Fruit fly (Drosophila melanogaster) whole organism, wandering third instar larva: Measurements from ENCODE around the gene Arpc3B.

Experiments used
- CG9705 ChIP-seq: fragments of 200-800 bp; sonication (Bioruptor generic); optimal IDR thresholded peaks from 2 replicates; lab custom pipeline; 2018; ENCODE audit warnings: missing biosample characterization, mild to moderate bottlenecking, missing genetic modification characterization
- CrebA ChIP-seq: fragments of 200-800 bp; sonication (Bioruptor generic); optimal IDR thresholded peaks from 2 replicates; lab custom pipeline; 2016; ENCODE audit warnings: missing biosample characterization, mild to moderate bottlenecking, missing genetic modification characterization, borderline replicate concordance
- GATAd ChIP-seq: sonication (Bioruptor generic); optimal IDR thresholded peaks from 2 replicates; lab custom pipeline; 2016; ENCODE audit warnings: missing biosample characterization, missing genetic modification characterization
- HLH106 ChIP-seq: fragments of 200-800 bp; optimal IDR thresholded peaks from 3 replicates; lab custom pipeline; 2019; ENCODE audit warnings: missing biosample characterization, mild to moderate bottlenecking, missing genetic modification characterization, moderate library complexity
- Hnf4 ChIP-seq: fragments of 200-800 bp; sonication (Bioruptor generic); optimal IDR thresholded peaks from 2 replicates; lab custom pipeline; 2016; ENCODE audit warnings: missing biosample characterization, mild to moderate bottlenecking, missing genetic modification characterization
- Hr83 ChIP-seq: fragments of 200-300 bp; sonication (Bioruptor generic); optimal IDR thresholded peaks from 2 replicates; lab custom pipeline; 2016; ENCODE audit warnings: missing biosample characterization, mild to moderate bottlenecking, missing genetic modification characterization, moderate library complexity; ENCODE audit not compliant: poor library complexity, severe bottlenecking
- Jra ChIP-seq: sonication (Bioruptor generic); optimal IDR thresholded peaks from 2 replicates; lab custom pipeline; 2016; ENCODE audit warnings: missing biosample characterization, missing genetic modification characterization
- Mio ChIP-seq: sonication (Bioruptor generic); optimal IDR thresholded peaks from 2 replicates; lab custom pipeline; 2016; ENCODE audit warnings: missing biosample characterization, missing genetic modification characterization
- N ChIP-seq: fragments of >200 bp; optimal IDR thresholded peaks from 2 replicates; lab custom pipeline; 2018; ENCODE audit warnings: missing biosample characterization, missing external identifiers, missing genetic modification characterization
- OdsH ChIP-seq: fragments of 200-800 bp; sonication (Bioruptor generic); optimal IDR thresholded peaks from 2 replicates; lab custom pipeline; 2016; ENCODE audit warnings: missing biosample characterization, mild to moderate bottlenecking, missing genetic modification characterization
- Rel ChIP-seq, 2 experiments: fragments of 200-800 bp; sonication (Bioruptor generic) in 1 of 2; optimal IDR thresholded peaks; 2 replicates in 1 of 2; 3 replicates in 1 of 2; lab custom pipeline; 2016 to 2019; ENCODE audit warnings: mild to moderate bottlenecking in 2 of 2, missing biosample characterization in 2 of 2, missing genetic modification characterization in 2 of 2, moderate library complexity in 1 of 2
- Sp1 ChIP-seq: fragments of 200-800 bp; sonication (Bioruptor generic); optimal IDR thresholded peaks from 3 replicates; lab custom pipeline; 2019; ENCODE audit warnings: missing biosample characterization, mild to moderate bottlenecking, missing genetic modification characterization, moderate library complexity
- Vsx2 ChIP-seq: fragments of 200-300, 225-300 bp; sonication (Bioruptor generic); optimal IDR thresholded peaks from 2 replicates; lab custom pipeline; 2018; ENCODE audit warnings: missing biosample characterization, missing genetic modification characterization; ENCODE audit not compliant: partially characterized antibody
- br ChIP-seq: fragments of 200-800 bp; sonication (Bioruptor generic); optimal IDR thresholded peaks from 2 replicates; lab custom pipeline; 2016; ENCODE audit warnings: missing biosample characterization, missing genetic modification characterization
- brk ChIP-seq: fragments of 200-800 bp; sonication (Bioruptor generic); optimal IDR thresholded peaks from 2 replicates; lab custom pipeline; 2016; ENCODE audit warnings: missing biosample characterization, mild to moderate bottlenecking, missing genetic modification characterization
- dl ChIP-seq, 2 experiments: fragments of 175-275, 200-275 bp in 1 of 2; fragments of 200-275 bp in 1 of 2; sonication (Bioruptor generic); optimal IDR thresholded peaks; lab custom pipeline; 2018; ENCODE audit warnings: mild to moderate bottlenecking in 2 of 2, missing biosample characterization in 2 of 2, missing genetic modification characterization in 2 of 2, moderate library complexity in 2 of 2; ENCODE audit not compliant: partially characterized antibody in 2 of 2, insufficient read depth in 1 of 2
- dmrt93B ChIP-seq: fragments of 200-800 bp; sonication (Bioruptor generic); optimal IDR thresholded peaks from 2 replicates; lab custom pipeline; 2018; ENCODE audit warnings: missing biosample characterization, mild to moderate bottlenecking, missing genetic modification characterization
- dsf ChIP-seq: sonication (Bioruptor generic); optimal IDR thresholded peaks from 2 replicates; lab custom pipeline; 2016; ENCODE audit warnings: missing biosample characterization, missing genetic modification characterization, borderline replicate concordance
- ey ChIP-seq: fragments of 200-800 bp; sonication (Bioruptor generic); optimal IDR thresholded peaks from 2 replicates; lab custom pipeline; 2016; ENCODE audit warnings: missing biosample characterization, missing genetic modification characterization
- foxo ChIP-seq, 2 experiments: fragments of 200-800 bp; sonication (Bioruptor generic); optimal IDR thresholded peaks; 2 replicates in 1 of 2; 3 replicates in 1 of 2; lab custom pipeline; 2016 to 2017; ENCODE audit warnings: missing biosample characterization in 2 of 2, missing genetic modification characterization in 2 of 2
- fru ChIP-seq: fragments of 200-800 bp; sonication (Bioruptor generic); optimal IDR thresholded peaks from 3 replicates; lab custom pipeline; 2016; ENCODE audit warnings: missing biosample characterization, mild to moderate bottlenecking, missing genetic modification characterization
- h ChIP-seq: fragments of 200-800 bp; sonication (Bioruptor generic); optimal IDR thresholded peaks from 3 replicates; lab custom pipeline; 2016; ENCODE audit warnings: missing biosample characterization, mild to moderate bottlenecking, missing genetic modification characterization
- jim ChIP-seq: fragments of 175-275, 200-325 bp; sonication (Bioruptor generic); optimal IDR thresholded peaks from 2 replicates; lab custom pipeline; 2016; ENCODE audit warnings: missing biosample characterization, mild to moderate bottlenecking, missing genetic modification characterization
- lola ChIP-seq: fragments of >200 bp; optimal IDR thresholded peaks from 2 replicates; lab custom pipeline; 2017; ENCODE audit warnings: missing biosample characterization, missing genetic modification characterization
- pan ChIP-seq: fragments of >200 bp; optimal IDR thresholded peaks from 2 replicates; lab custom pipeline; 2017
- psq ChIP-seq: fragments of 200-800 bp; sonication (Bioruptor generic); optimal IDR thresholded peaks from 3 replicates; lab custom pipeline; 2017; ENCODE audit warnings: missing biosample characterization, mild to moderate bottlenecking, missing genetic modification characterization, moderate library complexity
- rgr ChIP-seq: fragments of 200-800 bp; sonication (Bioruptor generic); optimal IDR thresholded peaks from 3 replicates; lab custom pipeline; 2016; ENCODE audit warnings: missing biosample characterization, mild to moderate bottlenecking, missing genetic modification characterization
- sage ChIP-seq: fragments of 200-800 bp; sonication (Bioruptor generic); optimal IDR thresholded peaks from 2 replicates; lab custom pipeline; 2016; ENCODE audit warnings: missing biosample characterization, mild to moderate bottlenecking, missing genetic modification characterization
- sv ChIP-seq: fragments of 200-800 bp; sonication (Bioruptor generic); optimal IDR thresholded peaks from 3 replicates; lab custom pipeline; 2016; ENCODE audit warnings: missing biosample characterization, missing genetic modification characterization
- usp ChIP-seq: fragments of >200 bp; optimal IDR thresholded peaks from 2 replicates; lab custom pipeline; 2017; ENCODE audit warnings: missing biosample characterization, missing genetic modification characterization
- woc ChIP-seq: sonication (Bioruptor generic); optimal IDR thresholded peaks from 2 replicates; lab custom pipeline; 2016; ENCODE audit warnings: missing biosample characterization, mild to moderate bottlenecking, missing genetic modification characterization

Gene Arpc3B

DNA sequence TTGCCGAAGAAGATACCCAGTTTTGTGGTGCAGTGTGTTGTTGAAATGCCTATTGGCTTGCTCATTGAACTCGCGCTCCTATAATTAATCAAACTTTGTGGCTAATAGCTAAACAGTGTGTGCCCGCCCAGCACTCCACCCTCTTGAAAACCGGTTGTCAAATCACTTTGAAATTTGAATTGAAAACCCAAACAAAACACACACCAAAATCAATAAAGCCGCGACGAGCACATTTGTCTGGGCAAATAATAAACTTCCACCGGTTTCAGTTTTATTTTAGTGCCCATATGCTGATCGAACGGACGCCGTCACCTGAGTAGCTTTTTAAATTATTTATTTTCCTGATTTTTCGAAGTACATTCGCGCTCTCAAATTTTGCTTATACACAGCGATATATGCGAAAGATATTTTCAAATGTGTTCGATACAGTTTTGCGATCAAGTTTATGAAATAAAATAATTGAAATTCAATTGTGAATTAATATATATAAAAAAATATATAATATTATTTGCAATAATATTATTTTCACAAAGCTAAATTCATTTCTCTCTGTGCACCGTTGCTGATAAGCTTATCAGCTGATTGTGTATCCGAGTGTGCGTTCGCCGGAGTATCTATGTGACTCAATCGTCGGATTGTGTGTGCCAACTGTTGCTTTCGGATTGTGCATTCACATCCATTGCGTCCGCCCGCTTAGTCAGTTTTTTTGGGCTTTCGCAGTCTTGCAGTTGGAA, 24.2 kb upstream of the Arpc3B start (continued):
- TF ChIP-seq Vsx2 (GFP tag; lab: Kevin White, UChicago): no peak
- TF ChIP-seq fru (GFP tag; lab: Kevin White, UChicago): peak; percentile 50
- TF ChIP-seq lola (GFP tag; lab: Kevin White, UChicago): no peak

DNA sequence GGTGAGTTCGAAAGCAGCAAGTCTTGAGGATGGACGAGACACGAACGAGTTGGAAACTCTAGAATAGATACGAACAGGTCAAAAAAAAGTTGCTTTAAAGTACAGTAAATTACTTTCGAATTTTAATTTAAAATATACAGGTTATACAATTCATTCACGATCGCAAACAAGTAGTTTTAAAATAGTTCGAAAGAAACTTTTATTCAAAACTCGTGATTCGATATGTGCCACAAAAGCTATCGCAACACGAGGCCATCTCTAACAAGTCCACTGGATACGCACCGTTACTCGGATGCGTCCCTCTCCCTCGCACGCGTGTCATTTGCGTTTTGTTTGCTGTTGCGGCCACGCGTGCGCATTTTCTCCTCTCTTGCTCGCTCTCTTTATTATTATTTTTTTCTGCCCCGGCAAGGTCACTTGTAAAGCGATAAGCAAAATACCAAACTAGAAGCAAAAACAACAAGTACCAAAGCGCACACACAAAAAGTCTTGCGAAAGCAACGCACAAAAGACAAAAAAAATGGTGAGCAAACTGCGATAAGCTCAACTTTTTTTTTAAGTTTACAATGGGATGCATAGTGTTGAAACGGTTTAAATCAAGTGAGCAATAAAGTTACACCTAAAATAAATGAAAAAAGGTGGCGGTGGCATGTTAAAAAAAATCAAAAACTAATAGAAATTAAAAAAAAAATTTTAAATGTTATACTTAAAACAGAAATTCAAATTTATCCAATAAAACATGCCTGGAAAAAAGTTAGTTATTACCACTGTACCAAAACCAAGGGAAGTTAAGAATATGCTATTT, 19.6 kb upstream of the Arpc3B start:
- TF ChIP-seq sv (GFP tag; lab: Kevin White, UChicago): no peak
- no peak for TF ChIP-seq usp (GFP tag; lab: Kevin White, UChicago)
- peak; percentile 23 for TF ChIP-seq OdsH (GFP tag; lab: Kevin White, UChicago)
- TF ChIP-seq foxo (GFP tag; optimal IDR thresholded peaks at IDR 0.05; lab: Kevin White, UChicago): peak in 1 of 2 experiments; percentile 24
- TF ChIP-seq woc (GFP tag; lab: Kevin White, UChicago): peak; percentile 68
- peak; percentile 44 for TF ChIP-seq fru (GFP tag; lab: Kevin White, UChicago)
- TF ChIP-seq rgr: peak; percentile 11
- no peak for TF ChIP-seq N
- TF ChIP-seq CrebA: no peak
- peak; percentile 46 for TF ChIP-seq h (GFP tag; lab: Kevin White, UChicago)
- peak; percentile 19 for TF ChIP-seq HLH106 (tag; lab: Kevin White, UChicago)
- TF ChIP-seq psq: peak; percentile 1
- TF ChIP-seq br (GFP tag; lab: Kevin White, UChicago): peak; percentile 5

DNA sequence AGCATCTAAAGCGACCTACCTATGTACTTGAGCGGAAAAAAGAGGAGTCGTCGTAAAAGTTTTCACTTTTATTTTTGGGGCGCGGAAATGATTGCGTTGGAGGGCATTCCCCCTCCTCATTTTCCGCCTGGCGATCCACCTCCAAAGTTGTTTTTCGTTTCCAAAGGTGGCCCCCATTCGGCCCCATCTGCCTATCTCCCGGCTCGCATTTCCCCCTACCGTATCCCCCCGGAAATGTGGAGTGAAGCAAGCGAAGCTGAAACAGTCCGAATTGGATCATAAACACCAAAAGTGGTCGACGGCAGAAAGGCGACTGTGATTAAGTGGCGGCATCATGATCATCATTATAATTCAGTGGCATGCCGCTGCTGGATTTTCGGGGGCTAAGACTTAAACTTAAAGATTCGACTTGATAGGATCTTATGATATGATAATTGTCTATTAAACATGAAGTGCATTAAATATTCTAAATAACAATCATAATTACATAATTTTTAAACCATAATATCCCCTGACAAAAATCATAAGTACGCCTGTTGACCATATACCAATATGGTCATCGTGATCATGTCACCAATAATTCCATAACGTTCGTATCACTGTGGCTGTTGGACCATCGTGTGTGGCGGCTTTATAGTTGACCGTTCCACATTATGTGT, 18.0 kb upstream of the Arpc3B start:
- peak; percentile 11 for TF ChIP-seq sage (GFP tag; lab: Kevin White, UChicago)
- TF ChIP-seq rgr: peak; percentile 52
- peak; percentile 44 for TF ChIP-seq fru (GFP tag; lab: Kevin White, UChicago)
- peak; percentile 14 for TF ChIP-seq Hnf4
- TF ChIP-seq dl (GFP tag; optimal IDR thresholded peaks at IDR 0.05; lab: Kevin White, UChicago; ENCODE audit: insufficient read depth in 1 of 2, partially characterized antibody in 2 of 2): no peak
- peak; percentile 60 for TF ChIP-seq HLH106 (tag; lab: Kevin White, UChicago)
- TF ChIP-seq h (GFP tag; lab: Kevin White, UChicago): peak; percentile 54
- no peak for TF ChIP-seq Hr83 (GFP tag; lab: Kevin White, UChicago)
- TF ChIP-seq CG9705: no peak
- TF ChIP-seq lola (GFP tag; lab: Kevin White, UChicago): no peak
- no peak for TF ChIP-seq pan (lab: Kevin White, UChicago)
- TF ChIP-seq ey (GFP tag; lab: Kevin White, UChicago): peak; percentile 50
- no peak for TF ChIP-seq dmrt93B
- no peak for TF ChIP-seq jim (GFP tag; lab: Kevin White, UChicago)
- peak in 1 of 2 experiments; percentile 63 for TF ChIP-seq foxo (GFP tag; optimal IDR thresholded peaks at IDR 0.05; lab: Kevin White, UChicago)
- TF ChIP-seq sv (GFP tag; lab: Kevin White, UChicago): peak; percentile 46
- TF ChIP-seq brk (GFP tag; lab: Kevin White, UChicago): no peak
- TF ChIP-seq GATAd: no peak
- no peak for TF ChIP-seq Jra
- TF ChIP-seq br (GFP tag; lab: Kevin White, UChicago): peak; percentile 48
- TF ChIP-seq Sp1 (GFP tag; lab: Kevin White, UChicago): peak; percentile 28
- no peak for TF ChIP-seq Rel (GFP tag; optimal IDR thresholded peaks at IDR 0.05; lab: Kevin White, UChicago)
- TF ChIP-seq Rel (tag; optimal IDR thresholded peaks at IDR 0.05; lab: Kevin White, UChicago): peak; percentile 36
- TF ChIP-seq N: no peak
- TF ChIP-seq Mio (GFP tag; lab: Kevin White, UChicago): no peak
- TF ChIP-seq dsf: no peak
- TF ChIP-seq OdsH (GFP tag; lab: Kevin White, UChicago): peak; percentile 56
- TF ChIP-seq psq: peak; percentile 47
- no peak for TF ChIP-seq Vsx2 (GFP tag; lab: Kevin White, UChicago)
